Worm (Caenorhabditis elegans): ENCODE data around the gene crn-5.

DNA sequence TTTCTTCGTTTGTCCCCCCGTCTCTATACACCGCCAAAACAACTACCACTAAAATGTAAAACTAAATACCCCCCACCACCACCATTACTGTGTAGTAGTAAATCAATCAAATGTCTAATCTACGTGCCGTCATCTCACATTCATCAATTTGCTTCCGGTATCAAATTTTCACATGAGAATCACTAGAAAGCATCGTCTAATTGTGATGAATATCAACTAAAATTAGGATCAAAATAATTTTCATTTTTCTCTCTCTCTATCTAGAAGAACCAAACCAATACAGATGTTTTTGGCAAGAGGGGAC is 45.8 kb upstream of the crn-5 start:
- TF ChIP-seq flt-1 (GFP tag; IDR thresholded peaks at IDR 0.05) = no peak
- TF ChIP-seq ref-1 (GFP tag; conservative IDR thresholded peaks at IDR 0.05) = no peak
- no peak for TF ChIP-seq med-1 (GFP tag; optimal IDR thresholded peaks at IDR 0.05; ENCODE audit: insufficient read depth)
- no peak for TF ChIP-seq ztf-29 (GFP tag; IDR thresholded peaks at IDR 0.05)
- TF ChIP-seq T22C8.4 (GFP tag; IDR thresholded peaks at IDR 0.05) = no peak
- no peak for TF ChIP-seq klf-2 (GFP tag; conservative IDR thresholded peaks at IDR 0.05)
- no peak for TF ChIP-seq ztf-23 (GFP tag; IDR thresholded peaks at IDR 0.05)
- TF ChIP-seq cog-1 (tag; optimal IDR thresholded peaks at IDR 0.05) = no peak
- TF ChIP-seq tab-1 (GFP tag; IDR thresholded peaks at IDR 0.05) = no peak

Data from whole organism, midembryonic.